Worm (Caenorhabditis elegans) whole organism, L1 larva: ENCODE measurements around the gene F54F2.14.

Experiments
- C04F5.9 ChIP-seq: sonication (generic microtip); optimal IDR thresholded peaks from 2 replicates; lab custom pipeline; 2016; ENCODE audit warnings: missing genetic modification characterization, missing compliant biosample characterization
- Y116A8C.19 ChIP-seq: sonication (generic microtip); optimal IDR thresholded peaks from 2 replicates; lab custom pipeline; 2016; ENCODE audit warnings: missing compliant biosample characterization, missing genetic modification characterization, borderline replicate concordance
- aha-1 ChIP-seq: fragments of 150-350 bp; optimal IDR thresholded peaks from 2 replicates; lab custom pipeline; 2014; ENCODE audit warnings: missing biosample characterization, missing genetic modification characterization
- blmp-1 ChIP-seq: fragments of 150-350 bp; optimal IDR thresholded peaks from 2 replicates; lab custom pipeline; 2014; ENCODE audit warnings: missing biosample characterization, missing genetic modification characterization
- ceh-8 ChIP-seq: fragments of 200-800 bp; sonication (Bioruptor generic); optimal IDR thresholded peaks from 2 replicates; lab custom pipeline; 2018; ENCODE audit warnings: mild to moderate bottlenecking, missing genetic modification characterization, moderate library complexity, missing compliant biosample characterization
- ceh-88 ChIP-seq: fragments of 200-800 bp; sonication (Bioruptor generic); IDR thresholded peaks from 2 replicates; pipeline ENCODE4 v1.3.6; 2022; ENCODE audit warnings: missing genetic modification characterization, missing compliant biosample characterization
- ceh-90 ChIP-seq: sonication (generic microtip); optimal IDR thresholded peaks from 2 replicates; lab custom pipeline; 2016; ENCODE audit warnings: missing genetic modification characterization, missing compliant biosample characterization
- efl-1 ChIP-seq, 4 experiments: fragments of 150-350 bp; optimal IDR thresholded peaks in 3 of 4; peaks in 1 of 4; 1 replicate in 1 of 4; 2 replicates in 3 of 4; lab custom pipeline; 2014; ENCODE audit warnings: missing biosample characterization in 2 of 4, missing genetic modification characterization in 2 of 4, missing genetic modification reagents in 2 of 4
- egl-13 ChIP-seq: sonication (generic microtip); optimal IDR thresholded peaks from 2 replicates; lab custom pipeline; 2016; ENCODE audit warnings: missing genotype, missing genetic modification reagents, missing genetic modification characterization, missing compliant biosample characterization
- egl-27 ChIP-seq, 2 experiments: fragments of 150-350 bp in 1 of 2; sonication (generic microtip); optimal IDR thresholded peaks; 3 replicates each; lab custom pipeline; 2017 to 2018; ENCODE audit warnings: missing biosample characterization in 2 of 2, missing genetic modification characterization in 2 of 2, missing genetic modification reagents in 2 of 2
- elt-2 ChIP-seq: sonication (generic microtip); optimal IDR thresholded peaks from 2 replicates; lab custom pipeline; 2016; ENCODE audit warnings: missing genetic modification characterization, mild to moderate bottlenecking, inconsistent platforms, missing compliant biosample characterization, missing genetic modification reagents
- fkh-10 ChIP-seq: sonication (generic microtip); optimal IDR thresholded peaks from 2 replicates; lab custom pipeline; 2017; ENCODE audit warnings: missing biosample characterization, missing genetic modification reagents, missing genetic modification characterization
- hlh-4 ChIP-seq: sonication (generic microtip); optimal IDR thresholded peaks from 2 replicates; lab custom pipeline; 2016; ENCODE audit warnings: mild to moderate bottlenecking, missing genetic modification characterization, missing compliant biosample characterization
- hpl-2 ChIP-seq: fragments of 150-350 bp; optimal IDR thresholded peaks from 2 replicates; lab custom pipeline; 2014; ENCODE audit warnings: missing biosample characterization, missing genetic modification reagents, missing genetic modification characterization
- isw-1 ChIP-seq: fragments of 200-800 bp; sonication (Bioruptor generic); IDR thresholded peaks from 2 replicates; pipeline ENCODE4 v1.3.6; 2022; ENCODE audit warnings: missing genetic modification characterization, missing compliant biosample characterization
- jun-1 ChIP-seq: fragments of 150-350 bp; optimal IDR thresholded peaks from 2 replicates; lab custom pipeline; 2014; ENCODE audit warnings: missing biosample characterization, missing genetic modification reagents, missing genetic modification characterization
- lin-14 ChIP-seq: fragments of 200-800 bp; sonication (Bioruptor generic); optimal IDR thresholded peaks from 2 replicates; lab custom pipeline; 2018; ENCODE audit warnings: mild to moderate bottlenecking, missing genetic modification characterization, moderate library complexity, missing compliant biosample characterization
- lin-35 ChIP-seq, 2 experiments: fragments of 150-350 bp; optimal IDR thresholded peaks; 2 replicates each; lab custom pipeline; 2014; ENCODE audit warnings: missing biosample characterization in 2 of 2, missing genetic modification characterization in 2 of 2, missing genetic modification reagents in 2 of 2
- lir-3 ChIP-seq: sonication (generic microtip); optimal IDR thresholded peaks from 2 replicates; lab custom pipeline; 2016; ENCODE audit warnings: mild to moderate bottlenecking, missing genetic modification characterization, moderate library complexity, missing compliant biosample characterization; ENCODE audit not compliant: poor library complexity
- mab-9 ChIP-seq: fragments of 200-800 bp; sonication (Bioruptor generic); IDR thresholded peaks from 2 replicates; pipeline ENCODE4 v1.3.6; 2022; ENCODE audit warnings: missing genetic modification reagents, missing genetic modification characterization, missing compliant biosample characterization
- mef-2 ChIP-seq: fragments of 150-350 bp; optimal IDR thresholded peaks from 2 replicates; lab custom pipeline; 2014; ENCODE audit warnings: missing biosample characterization, missing genetic modification characterization
- nhr-12 ChIP-seq: sonication (generic microtip); optimal IDR thresholded peaks from 2 replicates; lab custom pipeline; 2017; ENCODE audit warnings: missing biosample characterization, missing genetic modification characterization
- nhr-28 ChIP-seq: fragments of 150-350 bp; optimal IDR thresholded peaks from 2 replicates; lab custom pipeline; 2014; ENCODE audit warnings: missing biosample characterization, missing genetic modification characterization
- nhr-47 ChIP-seq: sonication (generic microtip); optimal IDR thresholded peaks from 2 replicates; lab custom pipeline; 2016; ENCODE audit warnings: mild to moderate bottlenecking, missing genetic modification characterization, moderate library complexity, missing compliant biosample characterization
- nhr-84 ChIP-seq: sonication (generic microtip); optimal IDR thresholded peaks from 2 replicates; lab custom pipeline; 2017; ENCODE audit warnings: missing biosample characterization, missing genetic modification characterization
- pqm-1 ChIP-seq: sonication (generic microtip); optimal IDR thresholded peaks from 3 replicates; lab custom pipeline; 2017; ENCODE audit warnings: missing biosample characterization, missing genetic modification characterization
- rnt-1 ChIP-seq: sonication (generic microtip); optimal IDR thresholded peaks from 2 replicates; lab custom pipeline; 2016; ENCODE audit warnings: mild to moderate bottlenecking, missing genetic modification characterization, moderate library complexity, missing compliant biosample characterization
- tlp-1 ChIP-seq: fragments of 150-350 bp; optimal IDR thresholded peaks from 2 replicates; lab custom pipeline; 2014; ENCODE audit warnings: missing biosample characterization, missing genetic modification characterization
- unc-98 ChIP-seq: fragments of 200-800 bp; sonication (Bioruptor generic); IDR thresholded peaks from 2 replicates; pipeline ENCODE4 v1.3.6; 2022; ENCODE audit warnings: missing genetic modification characterization, missing compliant biosample characterization

F54F2.14 gene

ce11 chrIII:8791235-8791634 is at the start of gene F54F2.14, which contains the start of gene zfp-1:
F54F2.14 (plus strand) TSS chrIII:8791546.
zfp-1 (plus strand) TSS chrIII:8791535.
- no peak for TF ChIP-seq ceh-8 (GFP tag; lab: Kevin White, UChicago)
- TF ChIP-seq hlh-4 (tag; lab: Kevin White, UChicago), result no peak
- TF ChIP-seq fkh-10 (GFP tag; lab: Kevin White, UChicago), result no peak
- TF ChIP-seq egl-13 (tag; lab: Kevin White, UChicago), result no peak
- TF ChIP-seq, all 84 proteins: peak for 0

- TF ChIP-seq efl-1 (optimal IDR thresholded peaks at IDR 0.05; lab: Kevin White, UChicago) (no peak), efl-1 (GFP tag; optimal IDR thresholded peaks at IDR 0.05 in 1 of 2; lab: Kevin White, UChicago) (peak in 1 of 2 experiments; percentile 91), rnt-1 (no peak)
Observed at ce11 chrIII:8741955-8742354, 49.4 kb upstream of the F54F2.14 start.

DNA sequence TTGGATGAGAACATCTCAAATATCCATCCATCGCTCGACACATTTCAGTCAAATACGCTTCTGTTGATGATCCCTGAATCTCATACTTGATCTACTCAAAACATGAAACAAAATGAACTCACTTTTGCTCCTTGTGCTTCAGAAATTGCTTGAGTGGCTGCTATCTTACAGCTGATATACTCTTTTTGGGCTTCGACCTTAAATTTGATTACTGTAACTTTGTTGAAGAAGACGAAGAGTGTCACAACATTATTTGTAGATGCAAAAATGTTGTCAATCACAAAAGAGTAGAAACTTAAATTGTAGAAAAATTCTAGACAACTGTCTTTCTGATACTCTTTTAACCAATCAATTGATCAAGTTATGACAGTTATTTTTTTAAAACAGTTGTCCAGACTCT is 48.8 kb upstream of the F54F2.14 start:
- no peak for TF ChIP-seq C04F5.9 (tag; lab: Kevin White, UChicago)
- no peak for TF ChIP-seq mab-9 (GFP tag; lab: Robert Waterston, UW)
- TF ChIP-seq efl-1 (optimal IDR thresholded peaks at IDR 0.05; lab: Kevin White, UChicago), result no peak
- TF ChIP-seq efl-1 (GFP tag; optimal IDR thresholded peaks at IDR 0.05 in 1 of 2; lab: Kevin White, UChicago), result peak in 1 of 2 experiments; percentile 72
- peak; percentile 70 for TF ChIP-seq fkh-10 (GFP tag; lab: Kevin White, UChicago)

ce11 chrIII:8743796-8744404 is 47.4 kb upstream of the F54F2.14 start, which contains the start of gene ZK370.6:
ZK370.6 (minus strand) TSS chrIII:8743846.
- no peak for TF ChIP-seq aha-1 (tag; lab: Kevin White, UChicago)
- TF ChIP-seq lin-14 (GFP tag; lab: Kevin White, UChicago), result peak; percentile 16
- TF ChIP-seq, all 84 proteins: peak for 1

DNA sequence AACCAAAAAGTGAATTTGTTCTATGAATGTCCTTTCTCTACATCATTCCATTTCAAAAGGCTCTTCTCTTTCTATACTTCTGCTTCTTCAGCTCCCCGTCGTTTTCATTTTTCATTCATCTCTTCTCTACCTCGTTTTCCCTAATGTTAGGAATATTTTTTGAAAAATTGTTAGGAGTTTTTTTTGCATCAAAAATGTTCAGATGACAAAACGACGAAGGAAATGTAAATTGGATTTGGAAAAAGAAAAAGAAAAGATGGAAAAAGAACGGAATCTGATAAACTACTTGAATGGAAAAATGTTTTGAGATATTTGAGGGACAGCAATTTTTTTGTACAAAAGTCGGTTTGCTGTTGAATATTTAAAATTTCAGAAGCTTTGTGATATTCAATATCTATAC is 46.6 kb upstream of the F54F2.14 start:
- TF ChIP-seq tlp-1 (no peak), lin-14 (GFP tag; lab: Kevin White, UChicago) (peak; percentile 1)

DNA sequence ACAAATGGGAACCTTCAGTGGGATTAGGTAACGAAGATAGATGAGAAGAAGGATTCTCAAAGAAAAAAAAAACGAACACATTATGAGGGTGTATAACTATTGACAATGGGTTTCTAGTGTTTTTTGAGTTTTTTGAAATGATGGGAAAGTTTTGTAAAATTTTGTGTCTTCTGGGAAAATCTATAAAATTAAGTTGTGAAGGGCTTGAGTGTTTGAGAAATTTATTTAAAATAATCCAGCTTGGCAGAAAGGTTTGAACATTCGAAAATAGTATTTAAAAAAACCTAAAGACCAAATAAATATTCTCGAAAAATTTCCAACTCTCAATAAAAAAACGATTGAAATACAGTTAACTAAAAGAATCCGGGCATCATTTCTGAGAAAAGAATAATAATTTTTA is 46.1 kb upstream of the F54F2.14 start:
- TF ChIP-seq jun-1 (tag; lab: Kevin White, UChicago) (no peak), ceh-88 (GFP tag; lab: Robert Waterston, UW) (no peak), unc-98 (GFP tag; lab: Robert Waterston, UW) (no peak), hlh-4 (tag; lab: Kevin White, UChicago) (no peak), efl-1 (optimal IDR thresholded peaks at IDR 0.05; lab: Kevin White, UChicago) (no peak), efl-1 (GFP tag; optimal IDR thresholded peaks at IDR 0.05 in 1 of 2; lab: Kevin White, UChicago) (no peak), Y116A8C.19 (tag; lab: Kevin White, UChicago) (no peak), ceh-90 (tag; lab: Kevin White, UChicago) (no peak), blmp-1 (tag; lab: Kevin White, UChicago) (no peak), egl-27 (tag; optimal IDR thresholded peaks at IDR 0.05; lab: Kevin White, UChicago) (no peak), nhr-84 (no peak), mef-2 (tag; lab: Kevin White, UChicago) (no peak), pqm-1 (no peak), lin-35 (GFP tag; optimal IDR thresholded peaks at IDR 0.05; lab: Kevin White, UChicago) (no peak), lir-3 (no peak), hpl-2 (no peak), nhr-28 (tag; lab: Kevin White, UChicago) (no peak)
- TF ChIP-seq, all 84 proteins: peak for 0

ce11 chrIII:8748620-8749019 is 42.7 kb upstream of the F54F2.14 start:
- TF ChIP-seq nhr-12 (tag; lab: Kevin White, UChicago), result no peak
- TF ChIP-seq jun-1 (tag; lab: Kevin White, UChicago), result peak; percentile 28
- no peak for TF ChIP-seq nhr-47 (tag; lab: Kevin White, UChicago)
- peak; percentile 85 for TF ChIP-seq elt-2 (tag; lab: Kevin White, UChicago)
- no peak for TF ChIP-seq isw-1 (GFP tag; lab: Robert Waterston, UW)
- peak; percentile 18 for TF ChIP-seq lin-14 (GFP tag; lab: Kevin White, UChicago)
- peak; percentile 68 for TF ChIP-seq pqm-1
